Worm (Caenorhabditis elegans): Measurements from ENCODE around the gene met-2.

met-2 gene

ce11 chrIII:8363253-8364061 lies 11.6 kb upstream of the met-2 start, which contains the start of gene R05D3.3:
Gene R05D3.3, plus strand, starts transcription at chrIII:8364011.
- TF ChIP-seq crh-2 (tag; optimal IDR thresholded peaks at IDR 0.05) (no peak), gmeb-1 (tag; optimal IDR thresholded peaks at IDR 0.05) (no peak), nhr-25 (tag; optimal IDR thresholded peaks at IDR 0.05) (no peak), mab-5 (tag; optimal IDR thresholded peaks at IDR 0.05) (no peak), ztf-1 (GFP tag; conservative IDR thresholded peaks at IDR 0.05) (no peak), snpc-4 (tag; optimal IDR thresholded peaks at IDR 0.05) (no peak), peb-1 (tag; optimal IDR thresholded peaks at IDR 0.05) (no peak)

- no peak for TF ChIP-seq aly-2 (tag; optimal IDR thresholded peaks at IDR 0.05)
- TF ChIP-seq ama-1 (optimal IDR thresholded peaks at IDR 0.05), result no peak
- TF ChIP-seq nhr-129 (tag; optimal IDR thresholded peaks at IDR 0.05), result no peak
- TF ChIP-seq fos-1 (tag; optimal IDR thresholded peaks at IDR 0.05), result no peak
- TF ChIP-seq sem-4 (tag; optimal IDR thresholded peaks at IDR 0.05), result no peak
- no peak for TF ChIP-seq unc-55 (GFP tag; optimal IDR thresholded peaks at IDR 0.05)
- no peak for TF ChIP-seq ceh-16 (tag; optimal IDR thresholded peaks at IDR 0.05)
- no peak for TF ChIP-seq lin-39 (tag; optimal IDR thresholded peaks at IDR 0.05)
- no peak for TF ChIP-seq zag-1 (tag; optimal IDR thresholded peaks at IDR 0.05)
- TF ChIP-seq nhr-11 (tag; optimal IDR thresholded peaks at IDR 0.05), result no peak
- TF ChIP-seq lsy-2 (tag; optimal IDR thresholded peaks at IDR 0.05), result no peak
- TF ChIP-seq nhr-21 (tag; optimal IDR thresholded peaks at IDR 0.05), result no peak
- TF ChIP-seq Y55F3AM.14 (GFP tag; optimal IDR thresholded peaks at IDR 0.05), result no peak
- TF ChIP-seq nhr-77 (tag; optimal IDR thresholded peaks at IDR 0.05), result no peak
- TF ChIP-seq ztf-4 (tag; optimal IDR thresholded peaks at IDR 0.05), result no peak
- TF ChIP-seq snpc-4 (tag; optimal IDR thresholded peaks at IDR 0.05), result no peak
- no peak for TF ChIP-seq ztf-11 (tag; optimal IDR thresholded peaks at IDR 0.05)
- no peak for TF ChIP-seq skn-1 (tag; optimal IDR thresholded peaks at IDR 0.05)
These were observed 6.5 kb upstream of the met-2 start, which contains the start of gene R05D3.9 for ce11 chrIII:8368619-8369018. Gene R05D3.9, minus strand, starts transcription at chrIII:8368719.

ce11 chrIII:8369172-8369571 lies 5.9 kb upstream of the met-2 start:
- TF ChIP-seq C34F6.9 (tag; optimal IDR thresholded peaks at IDR 0.05), result no peak
- no peak for TF ChIP-seq mdl-1 (tag; optimal IDR thresholded peaks at IDR 0.05)

ce11 chrIII:8370188-8370587 lies 4.9 kb upstream of the met-2 start:
- TF ChIP-seq unc-55 (GFP tag; optimal IDR thresholded peaks at IDR 0.05) (peak; percentile 16), mdl-1 (tag; optimal IDR thresholded peaks at IDR 0.05) (no peak)

ce11 chrIII:8370846-8371257 lies 4.2 kb upstream of the met-2 start:
- TF ChIP-seq ztf-1 (GFP tag; conservative IDR thresholded peaks at IDR 0.05) (no peak), C34F6.9 (tag; optimal IDR thresholded peaks at IDR 0.05) (peak; percentile 68), F13H6.1 (tag; optimal IDR thresholded peaks at IDR 0.05) (peak; percentile 54), nhr-129 (tag; optimal IDR thresholded peaks at IDR 0.05) (peak; percentile 50), blmp-1 (tag; optimal IDR thresholded peaks at IDR 0.05; ENCODE audit: insufficient read depth) (peak; percentile 52), nhr-25 (tag; optimal IDR thresholded peaks at IDR 0.05) (peak; percentile 53), nhr-21 (tag; optimal IDR thresholded peaks at IDR 0.05) (peak; percentile 53), sma-3 (GFP tag; optimal IDR thresholded peaks at IDR 0.05) (peak; percentile 2), lsy-2 (tag; optimal IDR thresholded peaks at IDR 0.05) (peak in 1 of 2 experiments; percentile 63), snpc-4 (tag; optimal IDR thresholded peaks at IDR 0.05) (no peak), crh-2 (tag; optimal IDR thresholded peaks at IDR 0.05) (peak; percentile 39), mdl-1 (tag; optimal IDR thresholded peaks at IDR 0.05) (peak in 1 of 2 experiments; percentile 17), Y55F3AM.14 (GFP tag; optimal IDR thresholded peaks at IDR 0.05) (peak; percentile 39), unc-55 (GFP tag; optimal IDR thresholded peaks at IDR 0.05) (peak; percentile 2), fos-1 (tag; optimal IDR thresholded peaks at IDR 0.05) (peak; percentile 46), lin-11 (tag; optimal IDR thresholded peaks at IDR 0.05) (no peak), ceh-16 (tag; optimal IDR thresholded peaks at IDR 0.05) (no peak)

Measured in whole organism, L2 larva.